Worm (Caenorhabditis elegans): ENCODE results near the gene R05H10.3.

The R05H10.3 gene

ce11 chrII:14867530-14867929 lies 2.2 kb upstream of the R05H10.3 start:
- TF ChIP-seq ZK546.5 (tag; optimal IDR thresholded peaks at IDR 0.05) (no peak), ceh-82 (tag; optimal IDR thresholded peaks at IDR 0.05) (no peak), mdl-1 (tag; optimal IDR thresholded peaks at IDR 0.05) (no peak), mml-1 (tag; optimal IDR thresholded peaks at IDR 0.05) (no peak), nhr-23 (tag; optimal IDR thresholded peaks at IDR 0.05) (no peak), nhr-28 (tag; optimal IDR thresholded peaks at IDR 0.05) (no peak), nfya-1 (tag; optimal IDR thresholded peaks at IDR 0.05; ENCODE audit: insufficient read depth) (no peak), lin-15B (tag; optimal IDR thresholded peaks at IDR 0.05) (no peak), elt-2 (tag; optimal IDR thresholded peaks at IDR 0.05) (no peak), R02D3.7 (tag; optimal IDR thresholded peaks at IDR 0.05) (no peak), zag-1 (tag; optimal IDR thresholded peaks at IDR 0.05) (no peak), daf-12 (tag; optimal IDR thresholded peaks at IDR 0.05) (no peak), ztf-11 (tag; optimal IDR thresholded peaks at IDR 0.05) (no peak), hmg-11 (tag; optimal IDR thresholded peaks at IDR 0.05) (no peak), unc-62 (GFP tag; optimal IDR thresholded peaks at IDR 0.05) (no peak)

ce11 chrII:14876737-14877203 lies 7.0 kb downstream of the R05H10.3 start, which contains the start of gene Y53F4A.2:
TSS of gene Y53F4A.2 (minus strand) at chrII:14877153.
- TF ChIP-seq ceh-16 (tag; optimal IDR thresholded peaks at IDR 0.05) (no peak), nhr-237 (tag; optimal IDR thresholded peaks at IDR 0.05) (no peak), elt-3 (tag; optimal IDR thresholded peaks at IDR 0.05) (no peak), nfya-1 (tag; optimal IDR thresholded peaks at IDR 0.05; ENCODE audit: insufficient read depth) (no peak), sea-2 (GFP tag; optimal IDR thresholded peaks at IDR 0.05) (no peak), egl-27 (tag; optimal IDR thresholded peaks at IDR 0.05) (no peak), ZK546.5 (tag; optimal IDR thresholded peaks at IDR 0.05) (no peak), aly-2 (tag; optimal IDR thresholded peaks at IDR 0.05) (no peak)

ce11 chrII:14892515-14892914 lies 22.8 kb downstream of the R05H10.3 start:
- TF ChIP-seq jun-1 (tag; optimal IDR thresholded peaks at IDR 0.05) (no peak), fkh-10 (GFP tag; optimal IDR thresholded peaks at IDR 0.05) (peak; percentile 48)

- TF ChIP-seq ama-1 (optimal IDR thresholded peaks at IDR 0.05) (no peak), nfya-1 (tag; optimal IDR thresholded peaks at IDR 0.05; ENCODE audit: insufficient read depth) (peak; percentile 79), elt-1 (tag; optimal IDR thresholded peaks at IDR 0.05) (no peak), nhr-28 (tag; optimal IDR thresholded peaks at IDR 0.05) (no peak), lsy-12 (tag; optimal IDR thresholded peaks at IDR 0.05) (no peak), lin-39 (tag; optimal IDR thresholded peaks at IDR 0.05) (no peak)
These were observed 26.8 kb downstream of the R05H10.3 start for ce11 chrII:14896503-14896902.

- no peak for TF ChIP-seq eor-1 (tag; optimal IDR thresholded peaks at IDR 0.05)
- no peak for TF ChIP-seq elt-1 (tag; optimal IDR thresholded peaks at IDR 0.05)
- no peak for TF ChIP-seq elt-2 (tag; optimal IDR thresholded peaks at IDR 0.05)
- no peak for TF ChIP-seq mdl-1 (tag; optimal IDR thresholded peaks at IDR 0.05)
- TF ChIP-seq egl-27 (tag; optimal IDR thresholded peaks at IDR 0.05) = no peak
- TF ChIP-seq fos-1 (tag; optimal IDR thresholded peaks at IDR 0.05) = no peak
- no peak for TF ChIP-seq lin-39 (tag; optimal IDR thresholded peaks at IDR 0.05)
- no peak for TF ChIP-seq daf-12 (tag; optimal IDR thresholded peaks at IDR 0.05)
- TF ChIP-seq nhr-237 (tag; optimal IDR thresholded peaks at IDR 0.05) = no peak
- TF ChIP-seq elt-3 (tag; optimal IDR thresholded peaks at IDR 0.05) = no peak
- TF ChIP-seq ceh-28 (tag; optimal IDR thresholded peaks at IDR 0.05) = no peak
- no peak for TF ChIP-seq aly-2 (tag; optimal IDR thresholded peaks at IDR 0.05)
- TF ChIP-seq jun-1 (tag; optimal IDR thresholded peaks at IDR 0.05) = no peak
These were observed 32.4 kb downstream of the R05H10.3 start, which contains the start of gene cog-1 for ce11 chrII:14902193-14902592. TSS of gene cog-1 (plus strand) at chrII:14902493.

- TF ChIP-seq lin-15B (tag; optimal IDR thresholded peaks at IDR 0.05) (no peak), unc-39 (tag; optimal IDR thresholded peaks at IDR 0.05) (no peak), nhr-43 (tag; optimal IDR thresholded peaks at IDR 0.05; ENCODE audit: poor library complexity, severe bottlenecking) (no peak), aly-2 (tag; optimal IDR thresholded peaks at IDR 0.05) (no peak), mdl-1 (tag; optimal IDR thresholded peaks at IDR 0.05) (no peak), mml-1 (tag; optimal IDR thresholded peaks at IDR 0.05) (no peak)
These were observed 33.9 kb downstream of the R05H10.3 start for ce11 chrII:14903611-14904010.
